Worm (Caenorhabditis elegans) whole organism, young adult: ENCODE measurements around the gene memo-1.
A peak's percentile ranks its signal among the peaks of the same experiment; 100 is the strongest.

Experiments used
- B0019.2 ChIP-seq: fragments of 200-800 bp; sonication (Bioruptor generic); conservative IDR thresholded peaks from 2 replicates; pipeline ENCODE4 v1.3.6; 2022; ENCODE audit warnings: missing genetic modification reagents, missing genetic modification characterization, missing compliant biosample characterization
- B0336.3 ChIP-seq: fragments of 200-800 bp; sonication (Bioruptor generic); IDR thresholded peaks from 2 replicates; pipeline ENCODE4 v1.3.6; 2022; ENCODE audit warnings: missing genetic modification characterization, missing compliant biosample characterization
- F10E7.11 ChIP-seq: sonication (generic microtip); optimal IDR thresholded peaks from 2 replicates; lab custom pipeline; 2017; ENCODE audit warnings: mild to moderate bottlenecking, missing genetic modification characterization, moderate library complexity, missing compliant biosample characterization
- F49E8.2 ChIP-seq: sonication (generic microtip); optimal IDR thresholded peaks from 3 replicates; lab custom pipeline; 2017; ENCODE audit warnings: missing genetic modification characterization, mild to moderate bottlenecking, missing compliant biosample characterization, antibody characterized with exemption, moderate library complexity; ENCODE audit not compliant: insufficient read depth
- F55B11.4 ChIP-seq: sonication (generic microtip); optimal IDR thresholded peaks from 2 replicates; lab custom pipeline; 2016; ENCODE audit warnings: missing compliant biosample characterization, missing genetic modification characterization, borderline replicate concordance; ENCODE audit not compliant: insufficient read depth
- F57C9.4 ChIP-seq: sonication (generic microtip); optimal IDR thresholded peaks from 2 replicates; lab custom pipeline; 2017; ENCODE audit warnings: mild to moderate bottlenecking, missing genetic modification characterization, missing compliant biosample characterization
- Y56A3A.18 ChIP-seq: fragments of 200-800 bp; sonication (Bioruptor generic); IDR thresholded peaks from 2 replicates; pipeline ENCODE4 v1.3.6; 2022; ENCODE audit warnings: missing genetic modification reagents, missing genetic modification characterization, missing compliant biosample characterization
- Y67H2A.10 ChIP-seq: fragments of 200-800 bp; sonication (Bioruptor generic); conservative IDR thresholded peaks from 2 replicates; pipeline ENCODE4 v1.3.6; 2022; ENCODE audit warnings: missing genetic modification reagents, missing genetic modification characterization, missing compliant biosample characterization
- ZK185.1 ChIP-seq: sonication (generic microtip); optimal IDR thresholded peaks from 2 replicates; lab custom pipeline; 2016; ENCODE audit warnings: mild to moderate bottlenecking, missing genetic modification characterization, missing compliant biosample characterization; ENCODE audit not compliant: poor library complexity, severe bottlenecking
- akir-1 ChIP-seq: fragments of 200-800 bp; sonication (Bioruptor generic); optimal IDR thresholded peaks from 2 replicates; lab custom pipeline; 2018; ENCODE audit warnings: mild to moderate bottlenecking, missing genetic modification characterization, moderate library complexity, missing compliant biosample characterization
- atf-7 ChIP-seq: sonication (generic microtip); optimal IDR thresholded peaks from 2 replicates; lab custom pipeline; 2017; ENCODE audit warnings: mild to moderate bottlenecking, missing genetic modification characterization, missing compliant biosample characterization
- athp-1 ChIP-seq: sonication (generic microtip); optimal IDR thresholded peaks from 2 replicates; lab custom pipeline; 2017; ENCODE audit warnings: mild to moderate bottlenecking, missing genetic modification characterization, missing compliant biosample characterization
- bed-1 ChIP-seq: fragments of 200-800 bp; sonication (Bioruptor generic); IDR thresholded peaks from 2 replicates; pipeline ENCODE4 v1.3.6; 2022; ENCODE audit warnings: missing genetic modification reagents, missing genetic modification characterization, missing compliant biosample characterization
- bed-2 ChIP-seq: fragments of 200-800 bp; sonication (Bioruptor generic); IDR thresholded peaks from 2 replicates; pipeline ENCODE4 v1.3.6; 2022; ENCODE audit warnings: missing genetic modification reagents, missing genetic modification characterization, missing compliant biosample characterization
- ceh-27 ChIP-seq: fragments of 200-800 bp; sonication (Bioruptor generic); optimal IDR thresholded peaks from 2 replicates; lab custom pipeline; 2018; ENCODE audit warnings: mild to moderate bottlenecking, missing genetic modification characterization, moderate library complexity, missing compliant biosample characterization
- ceh-40 ChIP-seq: fragments of 200-800 bp; sonication (Bioruptor generic); IDR thresholded peaks from 2 replicates; pipeline ENCODE4 v1.3.6; 2022; ENCODE audit warnings: missing genetic modification characterization, missing compliant biosample characterization
- ceh-58 ChIP-seq: fragments of 200-800 bp; sonication (Bioruptor generic); IDR thresholded peaks from 2 replicates; pipeline ENCODE4 v1.3.6; 2022; ENCODE audit warnings: missing genetic modification characterization, missing compliant biosample characterization
- ceh-79 ChIP-seq: sonication (generic microtip); optimal IDR thresholded peaks from 2 replicates; lab custom pipeline; 2017; ENCODE audit warnings: mild to moderate bottlenecking, missing genetic modification characterization, missing compliant biosample characterization
- ceh-91 ChIP-seq: fragments of 200-800 bp; sonication (Bioruptor generic); IDR thresholded peaks from 2 replicates; pipeline ENCODE4 v1.3.6; 2022; ENCODE audit warnings: missing genetic modification reagents, missing genetic modification characterization, missing compliant biosample characterization
- die-1 ChIP-seq: sonication (generic microtip); optimal IDR thresholded peaks from 2 replicates; lab custom pipeline; 2016; ENCODE audit warnings: missing genotype, mild to moderate bottlenecking, missing genetic modification characterization, missing compliant biosample characterization
- dpff-1 ChIP-seq: sonication (generic microtip); optimal IDR thresholded peaks from 2 replicates; lab custom pipeline; 2017; ENCODE audit warnings: mild to moderate bottlenecking, missing genetic modification characterization, missing compliant biosample characterization
- egl-44 ChIP-seq: fragments of 200-800 bp; sonication (Bioruptor generic); IDR thresholded peaks from 2 replicates; pipeline ENCODE4 v1.3.6; 2022; ENCODE audit warnings: missing genetic modification reagents, missing genetic modification characterization, missing compliant biosample characterization
- ekl-4 ChIP-seq: fragments of 200-800 bp; sonication (Bioruptor generic); IDR thresholded peaks from 2 replicates; pipeline ENCODE4 v1.3.6; 2022; ENCODE audit warnings: missing genetic modification reagents, missing genetic modification characterization, missing compliant biosample characterization
- ets-4 ChIP-seq: fragments of 200-800 bp; sonication (Bioruptor generic); optimal IDR thresholded peaks from 2 replicates; lab custom pipeline; 2018; ENCODE audit warnings: mild to moderate bottlenecking, missing genetic modification characterization, missing compliant biosample characterization
- fkh-3 ChIP-seq: sonication (generic microtip); optimal IDR thresholded peaks from 2 replicates; lab custom pipeline; 2016; ENCODE audit warnings: mild to moderate bottlenecking, missing genetic modification characterization, missing compliant biosample characterization
- hlh-12 ChIP-seq: sonication (generic microtip); optimal IDR thresholded peaks from 2 replicates; lab custom pipeline; 2016; ENCODE audit warnings: missing genetic modification characterization, missing compliant biosample characterization
- hmg-20 ChIP-seq: fragments of 200-800 bp; sonication (Bioruptor generic); IDR thresholded peaks from 2 replicates; pipeline ENCODE4 v1.3.6; 2022; ENCODE audit warnings: missing genetic modification reagents, missing genetic modification characterization, missing compliant biosample characterization
- hrde-1 ChIP-seq: sonication (generic microtip); optimal IDR thresholded peaks from 2 replicates; lab custom pipeline; 2016; ENCODE audit warnings: missing genetic modification characterization, mild to moderate bottlenecking, missing compliant biosample characterization, moderate library complexity, missing genotype, missing genetic modification reagents, borderline replicate concordance
- hsf-1 ChIP-seq: fragments of 200-800 bp; sonication (Bioruptor generic); IDR thresholded peaks from 2 replicates; pipeline ENCODE4 v1.3.6; 2022; ENCODE audit warnings: missing genetic modification reagents, missing genetic modification characterization, missing compliant biosample characterization
- lin-26 ChIP-seq: fragments of 200-800 bp; sonication (Bioruptor generic); IDR thresholded peaks from 2 replicates; pipeline ENCODE4 v1.3.6; 2022; ENCODE audit warnings: missing genetic modification reagents, missing genetic modification characterization, missing compliant biosample characterization
- lin-40 ChIP-seq: sonication (generic microtip); optimal IDR thresholded peaks from 2 replicates; lab custom pipeline; 2016; ENCODE audit warnings: missing genetic modification characterization, mild to moderate bottlenecking, missing compliant biosample characterization, missing genotype, missing genetic modification reagents
- madf-10 ChIP-seq: sonication (generic microtip); optimal IDR thresholded peaks from 2 replicates; lab custom pipeline; 2016; ENCODE audit warnings: mild to moderate bottlenecking, missing genetic modification characterization, missing compliant biosample characterization
- mel-28 ChIP-seq: sonication (generic microtip); optimal IDR thresholded peaks from 2 replicates; lab custom pipeline; 2016; ENCODE audit warnings: borderline replicate concordance, mild to moderate bottlenecking, missing genetic modification characterization, missing compliant biosample characterization
- mes-4 ChIP-seq: sonication (generic microtip); optimal IDR thresholded peaks from 2 replicates; lab custom pipeline; 2016; ENCODE audit warnings: missing genotype, missing genetic modification characterization, missing compliant biosample characterization
- nfyb-1 ChIP-seq: fragments of 200-800 bp; sonication (Bioruptor generic); IDR thresholded peaks from 2 replicates; pipeline ENCODE4 v1.3.6; 2022; ENCODE audit warnings: missing genetic modification reagents, missing genetic modification characterization, missing compliant biosample characterization
- nhr-120 ChIP-seq: fragments of 200-800 bp; sonication (Bioruptor generic); IDR thresholded peaks from 2 replicates; pipeline ENCODE4 v1.3.6; 2022; ENCODE audit warnings: missing genetic modification characterization, missing compliant biosample characterization
- nhr-27 ChIP-seq: fragments of 200-800 bp; sonication (Bioruptor generic); optimal IDR thresholded peaks from 2 replicates; lab custom pipeline; 2018; ENCODE audit warnings: mild to moderate bottlenecking, missing genetic modification characterization, moderate library complexity, missing compliant biosample characterization
- rec-8 ChIP-seq, 2 experiments: sonication (generic microtip); optimal IDR thresholded peaks; 2 replicates each; lab custom pipeline; 2016; ENCODE audit warnings: mild to moderate bottlenecking in 2 of 2, missing genetic modification characterization in 2 of 2, missing genetic modification reagents in 2 of 2, missing genotype in 2 of 2, missing biosample characterization in 1 of 2, missing compliant biosample characterization in 1 of 2, moderate library complexity in 1 of 2
- repo-1 ChIP-seq: sonication (generic microtip); optimal IDR thresholded peaks from 2 replicates; lab custom pipeline; 2017; ENCODE audit warnings: mild to moderate bottlenecking, missing genetic modification characterization, missing compliant biosample characterization
- rpc-1 ChIP-seq, 2 experiments: fragments of 150-350 bp in 1 of 2; sonication (generic microtip) in 1 of 2; optimal IDR thresholded peaks; 2 replicates each; lab custom pipeline; 2014 to 2018; ENCODE audit warnings: missing biosample characterization in 1 of 2, missing genetic modification characterization in 1 of 2, missing genetic modification reagents in 1 of 2, missing genotype in 1 of 2
- sdz-38 ChIP-seq: sonication (generic microtip); optimal IDR thresholded peaks from 2 replicates; lab custom pipeline; 2016; ENCODE audit warnings: missing genotype, missing genetic modification characterization, missing compliant biosample characterization
- snpc-3.4 ChIP-seq: sonication (generic microtip); optimal IDR thresholded peaks from 2 replicates; lab custom pipeline; 2017; ENCODE audit warnings: missing genetic modification characterization, mild to moderate bottlenecking, missing compliant biosample characterization, antibody characterized with exemption, moderate library complexity, missing genotype, missing genetic modification reagents
- sptf-2 ChIP-seq: fragments of 200-800 bp; sonication (Bioruptor generic); optimal IDR thresholded peaks from 2 replicates; lab custom pipeline; 2018; ENCODE audit warnings: mild to moderate bottlenecking, missing genetic modification characterization, missing compliant biosample characterization
- zfh-2 ChIP-seq: fragments of 200-800 bp; sonication (Bioruptor generic); conservative IDR thresholded peaks from 2 replicates; pipeline ENCODE4 v1.3.6; 2022; ENCODE audit warnings: missing genetic modification reagents, missing genetic modification characterization, missing compliant biosample characterization
- zim-3 ChIP-seq: sonication (generic microtip); optimal IDR thresholded peaks from 2 replicates; lab custom pipeline; 2017; ENCODE audit warnings: mild to moderate bottlenecking, missing genetic modification characterization, moderate library complexity, missing compliant biosample characterization
- ztf-26 ChIP-seq: sonication (generic microtip); optimal IDR thresholded peaks from 2 replicates; lab custom pipeline; 2017; ENCODE audit warnings: missing genetic modification characterization, missing compliant biosample characterization

memo-1 gene

DNA sequence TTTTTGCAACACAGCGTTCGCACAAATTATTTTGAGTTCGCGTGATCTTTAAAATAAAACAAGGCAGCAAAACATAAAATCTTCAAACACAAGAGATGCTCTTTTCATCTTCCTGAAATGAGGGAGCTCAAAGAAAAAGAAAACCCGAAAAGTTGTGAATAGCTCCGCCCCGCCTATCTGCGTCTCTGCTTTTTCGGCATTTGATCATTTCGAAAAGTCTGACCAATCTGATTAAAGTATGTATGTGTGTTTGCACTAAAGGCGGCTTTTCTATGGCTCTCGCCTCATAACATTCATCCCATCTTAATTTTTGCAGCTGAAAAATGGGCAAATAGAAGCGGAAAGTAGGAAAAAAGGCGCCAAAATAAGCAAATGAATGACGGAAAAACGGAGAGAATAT is 27.4 kb downstream of the memo-1 start:
- TF ChIP-seq madf-10 (tag; lab: Kevin White, UChicago) (no peak), mes-4 (tag; lab: Kevin White, UChicago) (no peak), sdz-38 (tag; lab: Kevin White, UChicago) (no peak), nfyb-1 (GFP tag; lab: Robert Waterston, UW) (no peak), ceh-40 (no peak), rec-8 (tag; optimal IDR thresholded peaks at IDR 0.05; lab: Kevin White, UChicago) (no peak), akir-1 (GFP tag; lab: Kevin White, UChicago) (no peak), F10E7.11 (no peak), lin-26 (GFP tag; lab: Robert Waterston, UW) (no peak), Y56A3A.18 (GFP tag; lab: Robert Waterston, UW) (no peak), nhr-27 (tag; lab: Kevin White, UChicago) (no peak), F55B11.4 (tag; lab: Kevin White, UChicago) (no peak), ceh-79 (no peak), bed-2 (GFP tag; lab: Robert Waterston, UW) (no peak), die-1 (tag; lab: Kevin White, UChicago) (no peak), repo-1 (tag; lab: Kevin White, UChicago) (no peak), egl-44 (GFP tag; lab: Robert Waterston, UW) (no peak), bed-1 (GFP tag; lab: Robert Waterston, UW) (no peak)

DNA sequence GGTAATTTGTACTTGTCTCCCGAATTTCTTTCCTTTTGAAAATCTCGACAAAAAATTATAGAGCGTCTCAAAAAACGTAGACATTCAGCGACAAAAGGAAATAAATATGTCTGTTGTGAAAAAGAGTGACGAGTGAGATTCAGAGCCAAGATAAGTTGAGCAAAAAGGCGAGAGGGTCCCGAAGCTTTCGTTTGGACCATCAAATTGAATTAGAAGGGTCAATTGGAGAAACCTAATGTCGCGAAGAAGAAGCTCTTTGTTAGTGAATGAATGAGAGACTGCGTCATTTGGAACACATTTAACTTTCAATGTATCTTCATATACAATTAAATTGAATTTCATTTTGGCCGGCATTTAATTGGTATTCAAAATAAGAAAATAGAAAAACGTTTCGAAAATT is 30.5 kb downstream of the memo-1 start:
- TF ChIP-seq nhr-120 (GFP tag; lab: Robert Waterston, UW): no peak
- no peak for TF ChIP-seq Y56A3A.18 (GFP tag; lab: Robert Waterston, UW)
- TF ChIP-seq ztf-26: no peak
- TF ChIP-seq ets-4: no peak
- no peak for TF ChIP-seq rpc-1 (optimal IDR thresholded peaks at IDR 0.05; lab: Kevin White, UChicago)
- no peak for TF ChIP-seq rpc-1 (tag; optimal IDR thresholded peaks at IDR 0.05; lab: Kevin White, UChicago)
- TF ChIP-seq sptf-2: no peak
- TF ChIP-seq fkh-3 (tag; lab: Kevin White, UChicago): no peak
- TF ChIP-seq Y67H2A.10 (GFP tag; lab: Robert Waterston, UW): no peak
- TF ChIP-seq hmg-20 (GFP tag; lab: Robert Waterston, UW): no peak
- TF ChIP-seq ZK185.1 (tag; lab: Kevin White, UChicago): no peak
- no peak for TF ChIP-seq dpff-1 (tag; lab: Kevin White, UChicago)
- no peak for TF ChIP-seq ceh-27
- no peak for TF ChIP-seq F49E8.2 (tag; lab: Kevin White, UChicago)
- no peak for TF ChIP-seq lin-40
- TF ChIP-seq hlh-12 (tag; lab: Kevin White, UChicago): no peak
- TF ChIP-seq zim-3 (tag; lab: Kevin White, UChicago): no peak
- TF ChIP-seq atf-7 (tag; lab: Kevin White, UChicago): no peak
- no peak for TF ChIP-seq hrde-1
- TF ChIP-seq B0019.2 (GFP tag; lab: Robert Waterston, UW): no peak

DNA sequence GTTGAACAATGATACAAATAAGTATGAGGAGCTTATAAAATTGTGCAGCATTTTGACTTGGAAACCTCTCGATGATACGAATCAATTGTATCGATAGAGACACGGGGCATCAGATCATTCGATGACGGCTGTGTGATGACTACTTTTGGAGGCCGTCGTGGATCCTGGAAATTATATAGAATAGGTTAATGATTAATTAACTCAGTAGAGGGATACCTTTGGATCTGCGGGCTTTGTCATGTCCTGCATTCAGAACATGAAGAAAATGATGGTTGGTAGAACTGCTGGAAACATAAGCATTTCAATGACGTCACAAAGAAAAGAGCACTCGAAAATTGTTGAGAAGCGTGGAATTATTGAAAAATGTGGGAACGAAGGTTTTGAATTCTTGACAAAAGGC is 32.4 kb downstream of the memo-1 start, which contains the start of gene ZK742.6:
ZK742.6 (minus strand) TSS at position 342 of the 400 bp plus-strand sequence.
- TF ChIP-seq ekl-4: peak; percentile 66
- TF ChIP-seq snpc-3.4 (tag; lab: Kevin White, UChicago): no peak
- peak; percentile 8 for TF ChIP-seq athp-1 (tag; lab: Kevin White, UChicago)
- TF ChIP-seq ZK185.1 (tag; lab: Kevin White, UChicago): no peak
- no peak for TF ChIP-seq rec-8 (tag; optimal IDR thresholded peaks at IDR 0.05; lab: Kevin White, UChicago)
- TF ChIP-seq fkh-3 (tag; lab: Kevin White, UChicago): no peak
- peak; percentile 75 for TF ChIP-seq hsf-1 (GFP tag; lab: Robert Waterston, UW)
- TF ChIP-seq ceh-58 (GFP tag; lab: Robert Waterston, UW): 0 out of 2 replicates have a peak, but pooled peaks have one; percentile 42
- TF ChIP-seq ceh-91 (GFP tag; lab: Robert Waterston, UW): no peak
- TF ChIP-seq zfh-2 (GFP tag; lab: Robert Waterston, UW): no peak
- TF ChIP-seq Y56A3A.18 (GFP tag; lab: Robert Waterston, UW): peak; percentile 59; the same call in 1 of the 2 replicates
- TF ChIP-seq rpc-1 (optimal IDR thresholded peaks at IDR 0.05; lab: Kevin White, UChicago): no peak
- no peak for TF ChIP-seq rpc-1 (tag; optimal IDR thresholded peaks at IDR 0.05; lab: Kevin White, UChicago)
- no peak for TF ChIP-seq mel-28 (tag; lab: Kevin White, UChicago)
- peak; percentile 57 for TF ChIP-seq B0336.3 (GFP tag; lab: Robert Waterston, UW)
- no peak for TF ChIP-seq ceh-27
- TF ChIP-seq F57C9.4 (tag; lab: Kevin White, UChicago): no peak
